Fruit fly (Drosophila melanogaster) whole organism, pupa: ENCODE data around the gene Taf4.

Experiments used
- CG10348 ChIP-seq: fragments of 200-800 bp; sonication (Bioruptor generic); IDR thresholded peaks from 2 replicates; pipeline ENCODE4 v1.3.6; 2022; ENCODE audit warnings: missing biosample characterization, missing genetic modification characterization
- CG12605 ChIP-seq: fragments of 200-800 bp; sonication (Bioruptor generic); IDR thresholded peaks from 2 replicates; pipeline ENCODE4 v1.3.6; 2022; ENCODE audit warnings: missing biosample characterization, missing genetic modification characterization
- CG13204 ChIP-seq: fragments of 200-800 bp; sonication (Bioruptor generic); optimal IDR thresholded peaks from 2 replicates; lab custom pipeline; 2018; ENCODE audit warnings: missing biosample characterization, mild to moderate bottlenecking, missing genetic modification characterization, moderate library complexity
- CG14655 ChIP-seq: fragments of 200-800 bp; sonication (Bioruptor generic); optimal IDR thresholded peaks from 3 replicates; lab custom pipeline; 2017; ENCODE audit warnings: mild to moderate bottlenecking, missing biosample characterization, missing genetic modification reagents, missing genetic modification characterization
- CG15710 ChIP-seq: fragments of 200-800 bp; sonication (Bioruptor generic); optimal IDR thresholded peaks from 2 replicates; lab custom pipeline; 2018; ENCODE audit warnings: missing biosample characterization, mild to moderate bottlenecking, missing genetic modification characterization, moderate library complexity
- CG17806 ChIP-seq: fragments of 200-800 bp; sonication (Bioruptor generic); optimal IDR thresholded peaks from 2 replicates; lab custom pipeline; 2018; ENCODE audit warnings: missing biosample characterization, mild to moderate bottlenecking, missing genetic modification characterization, moderate library complexity
- CG32121 ChIP-seq: fragments of 200-800 bp; sonication (Bioruptor generic); IDR thresholded peaks from 2 replicates; pipeline ENCODE4 v1.3.6; 2022; ENCODE audit warnings: missing biosample characterization, missing genetic modification characterization
- CG34367 ChIP-seq: fragments of 200-800 bp; sonication (Bioruptor generic); optimal IDR thresholded peaks from 2 replicates; lab custom pipeline; 2018; ENCODE audit warnings: missing biosample characterization, mild to moderate bottlenecking, missing genetic modification characterization
- CG4496 ChIP-seq: fragments of 200-800 bp; sonication (Bioruptor generic); IDR thresholded peaks from 3 replicates; pipeline ENCODE4 v1.3.6; 2022; ENCODE audit warnings: missing biosample characterization, missing genetic modification characterization
- CG8159 ChIP-seq: fragments of 200-800 bp; sonication (Bioruptor generic); optimal IDR thresholded peaks from 3 replicates; lab custom pipeline; 2018; ENCODE audit warnings: missing biosample characterization, mild to moderate bottlenecking, missing genetic modification characterization, moderate library complexity
- CG8301 ChIP-seq: fragments of 200-800 bp; sonication (Bioruptor generic); optimal IDR thresholded peaks from 2 replicates; lab custom pipeline; 2018; ENCODE audit warnings: missing biosample characterization, mild to moderate bottlenecking, missing genetic modification characterization
- CG9948 ChIP-seq: fragments of 200-800 bp; sonication (Bioruptor generic); optimal IDR thresholded peaks from 2 replicates; lab custom pipeline; 2018; ENCODE audit warnings: missing biosample characterization, mild to moderate bottlenecking, missing genetic modification characterization, moderate library complexity
- D1 ChIP-seq: fragments of 200-800 bp; sonication (Bioruptor generic); optimal IDR thresholded peaks from 2 replicates; lab custom pipeline; 2018; ENCODE audit warnings: missing biosample characterization, mild to moderate bottlenecking, missing genetic modification characterization, moderate library complexity
- EcR ChIP-seq: fragments of 200-800 bp; sonication (Bioruptor generic); optimal IDR thresholded peaks from 3 replicates; lab custom pipeline; 2019; ENCODE audit warnings: missing biosample characterization, missing genetic modification characterization, mild to moderate bottlenecking, moderate library complexity, missing genetic modification reagents
- Ets98B ChIP-seq: fragments of 200-800 bp; sonication (Bioruptor generic); IDR thresholded peaks from 2 replicates; pipeline ENCODE4 v1.3.6; 2022; ENCODE audit warnings: missing biosample characterization, missing genetic modification characterization
- Pif1A ChIP-seq: fragments of 200-800 bp; sonication (Bioruptor generic); optimal IDR thresholded peaks from 3 replicates; lab custom pipeline; 2016; ENCODE audit warnings: missing biosample characterization, missing genetic modification characterization
- Pif1B ChIP-seq: fragments of 200-800 bp; sonication (Bioruptor generic); optimal IDR thresholded peaks from 3 replicates; lab custom pipeline; 2016; ENCODE audit warnings: missing biosample characterization, missing genetic modification characterization
- Snoo ChIP-seq: fragments of 200-800 bp; sonication (Bioruptor generic); optimal IDR thresholded peaks from 3 replicates; lab custom pipeline; 2017; ENCODE audit warnings: missing biosample characterization, mild to moderate bottlenecking, missing genetic modification characterization, inconsistent platforms
- fd96Ca ChIP-seq: fragments of 200-800 bp; sonication (Bioruptor generic); IDR thresholded peaks from 3 replicates; pipeline ENCODE4 v1.3.6; 2022; ENCODE audit warnings: missing biosample characterization, missing genetic modification characterization
- gl ChIP-seq: fragments of 200-800 bp; sonication (Bioruptor generic); optimal IDR thresholded peaks from 2 replicates; lab custom pipeline; 2018; ENCODE audit warnings: missing biosample characterization, mild to moderate bottlenecking, missing genetic modification characterization
- rn ChIP-seq: fragments of 200-800 bp; sonication (Bioruptor generic); IDR thresholded peaks from 2 replicates; pipeline ENCODE4 v1.3.6; 2022; ENCODE audit warnings: missing biosample characterization, missing genetic modification characterization

Taf4 gene

dm6 chr3L:16121791-16122190 lies 8.8 kb downstream of the Taf4 start, which contains the start of gene Strump:
Gene Strump (plus strand): TSS chr3L:16122002.
- no peak for TF ChIP-seq CG13204
- no peak for TF ChIP-seq D1 (tag; lab: Kevin White, UChicago)
- TF ChIP-seq EcR (GFP tag; lab: Kevin White, UChicago), result no peak
- TF ChIP-seq gl (tag; lab: Kevin White, UChicago), result no peak
- TF ChIP-seq Snoo (tag; lab: Kevin White, UChicago), result no peak
- TF ChIP-seq CG14655 (GFP tag; lab: Kevin White, UChicago), result no peak
- no peak for TF ChIP-seq rn (GFP tag; lab: Robert Waterston, UW)
- TF ChIP-seq CG15710 (tag; lab: Kevin White, UChicago), result no peak
- no peak for TF ChIP-seq fd96Ca (GFP tag; lab: Robert Waterston, UW)
- no peak for TF ChIP-seq CG4496 (GFP tag; lab: Robert Waterston, UW)

- TF ChIP-seq CG34367 (tag; lab: Kevin White, UChicago) (no peak), rn (GFP tag; lab: Robert Waterston, UW) (peak; percentile 75), CG10348 (GFP tag; lab: Robert Waterston, UW) (peak; percentile 62), CG8301 (tag; lab: Kevin White, UChicago) (peak; percentile 91), CG13204 (no peak), Pif1A (GFP tag; lab: Kevin White, UChicago) (no peak), CG9948 (tag; lab: Kevin White, UChicago) (peak; percentile 83), CG8159 (tag; lab: Kevin White, UChicago) (peak; percentile 86), Pif1B (no peak), CG4496 (GFP tag; lab: Robert Waterston, UW) (peak; percentile 87), Ets98B (GFP tag; lab: Robert Waterston, UW) (peak; percentile 68), D1 (tag; lab: Kevin White, UChicago) (no peak), CG15710 (tag; lab: Kevin White, UChicago) (peak; percentile 79), Snoo (tag; lab: Kevin White, UChicago) (peak; percentile 86), EcR (GFP tag; lab: Kevin White, UChicago) (peak; percentile 71), CG32121 (GFP tag; lab: Robert Waterston, UW) (peak; percentile 77), fd96Ca (GFP tag; lab: Robert Waterston, UW) (peak; percentile 89; the same call in 2 of the 3 replicates), gl (tag; lab: Kevin White, UChicago) (peak; percentile 86), CG17806 (peak; percentile 85), CG14655 (GFP tag; lab: Kevin White, UChicago) (no peak), CG12605 (GFP tag; lab: Robert Waterston, UW) (peak; percentile 63)
These were observed 15.5 kb downstream of the Taf4 start, which contains the start of gene Pgm1 for dm6 chr3L:16128481-16128972. Gene Pgm1 (minus strand): TSS chr3L:16128531.

- no peak for TF ChIP-seq CG8301 (tag; lab: Kevin White, UChicago)
- no peak for TF ChIP-seq CG15710 (tag; lab: Kevin White, UChicago)
- no peak for TF ChIP-seq CG9948 (tag; lab: Kevin White, UChicago)
- TF ChIP-seq Ets98B (GFP tag; lab: Robert Waterston, UW), result peak; percentile 5; the same call in 1 of the 2 replicates
- TF ChIP-seq CG34367 (tag; lab: Kevin White, UChicago), result no peak
- TF ChIP-seq CG14655 (GFP tag; lab: Kevin White, UChicago), result no peak
- no peak for TF ChIP-seq EcR (GFP tag; lab: Kevin White, UChicago)
- TF ChIP-seq fd96Ca (GFP tag; lab: Robert Waterston, UW), result no peak; the same call in 2 of the 3 replicates
- TF ChIP-seq CG12605 (GFP tag; lab: Robert Waterston, UW), result peak; percentile 7; the same call in 1 of the 2 replicates
- no peak for TF ChIP-seq Pif1A (GFP tag; lab: Kevin White, UChicago)
- TF ChIP-seq D1 (tag; lab: Kevin White, UChicago), result peak; percentile 38
- TF ChIP-seq CG32121 (GFP tag; lab: Robert Waterston, UW), result peak; percentile 21; the same call in 1 of the 2 replicates
- TF ChIP-seq CG10348 (GFP tag; lab: Robert Waterston, UW), result no peak
- TF ChIP-seq rn (GFP tag; lab: Robert Waterston, UW), result peak; percentile 28; the same call in 1 of the 2 replicates
- TF ChIP-seq CG4496 (GFP tag; lab: Robert Waterston, UW), result peak; percentile 33; the same call in 2 of the 3 replicates
- no peak for TF ChIP-seq CG17806
- TF ChIP-seq Snoo (tag; lab: Kevin White, UChicago), result peak; percentile 23
- TF ChIP-seq Pif1B, result no peak
- no peak for TF ChIP-seq CG13204
- TF ChIP-seq CG8159 (tag; lab: Kevin White, UChicago), result peak; percentile 2
- TF ChIP-seq gl (tag; lab: Kevin White, UChicago), result no peak
- TF ChIP-seq, all 21 proteins: peak for 8
These were observed 16.1 kb downstream of the Taf4 start, which contains the start of gene SsRbeta for dm6 chr3L:16128973-16129745. Gene SsRbeta (plus strand): TSS chr3L:16129617.

dm6 chr3L:16131264-16132066 lies 18.5 kb downstream of the Taf4 start, which contains the start of the genes Trs20 and elg1:
Gene Trs20 (minus strand): TSS chr3L:16131632.
Gene elg1 (plus strand): TSS chr3L:16132028.
- peak; percentile 40; the same call in 1 of the 2 replicates for TF ChIP-seq CG32121 (GFP tag; lab: Robert Waterston, UW)
- peak; percentile 60 for TF ChIP-seq CG15710 (tag; lab: Kevin White, UChicago)
- TF ChIP-seq Snoo (tag; lab: Kevin White, UChicago), result peak; percentile 49
- no peak for TF ChIP-seq CG4496 (GFP tag; lab: Robert Waterston, UW)
- peak; percentile 23 for TF ChIP-seq CG34367 (tag; lab: Kevin White, UChicago)
- TF ChIP-seq CG17806, result peak; percentile 20
- no peak; the same call in 1 of the 2 replicates for TF ChIP-seq CG12605 (GFP tag; lab: Robert Waterston, UW)
- TF ChIP-seq EcR (GFP tag; lab: Kevin White, UChicago), result peak; percentile 27
- peak; percentile 10; the same call in 1 of the 2 replicates for TF ChIP-seq Ets98B (GFP tag; lab: Robert Waterston, UW)
- TF ChIP-seq CG8301 (tag; lab: Kevin White, UChicago), result no peak
- peak; percentile 24 for TF ChIP-seq CG9948 (tag; lab: Kevin White, UChicago)
